Worm (Caenorhabditis elegans) whole organism, L1 larva: Measurements from ENCODE around the gene cyp-34A10.

ENCODE experiments used
- C16A3.4 ChIP-seq: fragments of 150-350 bp; optimal IDR thresholded peaks from 2 replicates; lab custom pipeline; 2014; ENCODE audit warnings: missing biosample characterization, missing genetic modification characterization
- egl-27 ChIP-seq, 2 experiments: fragments of 150-350 bp in 1 of 2; sonication (generic microtip); optimal IDR thresholded peaks; 3 replicates each; lab custom pipeline; 2017 to 2018; ENCODE audit warnings: missing biosample characterization in 2 of 2, missing genetic modification characterization in 2 of 2, missing genetic modification reagents in 2 of 2
- elt-3 ChIP-seq, 6 experiments: fragments of 150-350 bp in 1 of 6; sonication (generic microtip); optimal IDR thresholded peaks; 2 replicates each; lab custom pipeline; 2017 to 2018; ENCODE audit warnings: missing biosample characterization in 6 of 6, missing genetic modification characterization in 6 of 6, inconsistent platforms in 1 of 6
- mab-9 ChIP-seq: fragments of 200-800 bp; sonication (Bioruptor generic); IDR thresholded peaks from 2 replicates; pipeline ENCODE4 v1.3.6; 2022; ENCODE audit warnings: missing genetic modification reagents, missing genetic modification characterization, missing compliant biosample characterization
- ztf-11 ChIP-seq, 2 experiments: sonication (generic microtip); optimal IDR thresholded peaks; 2 replicates each; lab custom pipeline; 2016 to 2017; ENCODE audit warnings: missing genetic modification characterization in 2 of 2, missing biosample characterization in 1 of 2, missing compliant biosample characterization in 1 of 2

ce11 chrV:3967762-3968161, 5.0 kb downstream of the cyp-34A10 start, which contains the start of gene cyp-34A8:
- TF ChIP-seq mab-9 (no peak), ztf-11 (tag; optimal IDR thresholded peaks at IDR 0.05; lab: Kevin White, UChicago) (no peak), egl-27 (tag; optimal IDR thresholded peaks at IDR 0.05; lab: Kevin White, UChicago) (no peak), elt-3 (tag; optimal IDR thresholded peaks at IDR 0.05; lab: Kevin White, UChicago) (peak in 2 of 6 experiments; percentile 6 to 38), C16A3.4 (tag; lab: Kevin White, UChicago) (no peak)
